In the genomic region with DNA sequence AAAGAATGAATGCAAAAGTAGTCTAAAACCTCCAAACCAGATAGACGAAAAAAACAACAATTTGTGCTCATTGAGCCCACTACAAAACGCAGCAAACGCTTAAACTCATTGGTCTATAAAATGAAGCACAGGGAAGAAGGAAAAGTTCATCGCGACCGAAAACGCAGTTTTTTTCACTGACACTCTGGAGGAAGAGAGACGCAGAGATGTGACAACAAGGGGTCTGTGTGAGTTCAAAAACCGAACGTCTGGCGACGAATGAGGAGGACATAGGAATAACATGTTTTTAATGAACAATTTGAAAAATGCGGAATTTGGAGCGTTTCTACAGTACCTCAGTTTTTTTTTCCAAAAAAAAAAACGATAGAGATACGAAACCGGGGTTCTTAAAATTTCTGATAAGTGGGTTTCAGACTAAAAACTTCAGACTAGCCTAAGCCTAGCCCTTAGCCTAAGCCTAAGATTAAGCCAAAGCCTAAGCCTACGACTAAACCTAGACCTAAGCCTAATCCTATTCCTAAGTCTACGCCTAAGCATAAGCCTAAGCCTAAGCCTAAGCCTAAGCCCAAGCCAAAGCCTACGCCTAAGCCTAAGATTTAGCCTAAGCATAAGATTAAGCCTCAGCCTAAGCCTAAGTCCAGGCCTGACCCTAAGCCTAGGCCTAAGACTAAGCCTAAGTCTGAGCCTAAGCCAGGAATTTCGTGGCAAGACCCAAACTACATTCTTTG, we compare ENCODE assay signal across 1 worm cellular context.
TF ChIP-seq lines count a peak whose summit lies in the region.

No protein-coding gene starts in this region.

TF ChIP-seq in whole organism, L4 larva, 104 proteins besides CTCF, POLR2A, EP300 and RAD21 (continued from another document):
- TF ChIP-seq nhr-25 (tag; optimal IDR thresholded peaks at IDR 0.05; lab: Kevin White, UChicago; ENCODE audit: borderline replicate concordance, insufficient read depth) (no peak), dve-1 (tag; optimal IDR thresholded peaks at IDR 0.05; lab: Kevin White, UChicago; ENCODE audit: insufficient read depth) (peak; percentile 13), duxl-1 (tag; optimal IDR thresholded peaks at IDR 0.05; lab: Kevin White, UChicago; ENCODE audit: poor library complexity) (no peak), nhr-111 (GFP tag; optimal IDR thresholded peaks at IDR 0.05; lab: Kevin White, UChicago) (no peak)
